Worm (Caenorhabditis elegans): Measurements from ENCODE around the gene tag-18.

tag-18 gene

DNA sequence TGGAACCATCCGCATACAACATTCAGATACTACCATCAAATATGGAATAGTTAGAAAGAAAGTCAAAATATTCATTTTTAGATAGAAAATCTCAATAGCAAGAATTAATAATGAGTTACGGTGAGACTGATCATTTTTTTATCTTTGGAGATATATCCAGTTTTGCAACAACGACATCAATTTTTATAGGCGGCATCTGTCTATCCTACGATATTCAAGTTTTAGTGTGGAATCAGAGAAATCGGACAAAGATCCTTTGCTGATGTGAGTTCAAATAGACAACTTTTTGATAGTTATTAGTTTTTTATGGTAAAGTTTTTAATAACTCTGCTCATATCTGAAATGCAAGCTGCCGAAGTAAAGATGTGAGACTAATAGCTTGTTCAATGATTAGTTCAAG is 32.7 kb upstream of the tag-18 start, which contains the start of gene F47B7.4:
Gene F47B7.4 (minus strand): TSS at position 101 of the 400 bp plus-strand sequence.
- TF ChIP-seq C34F6.9 (tag; optimal IDR thresholded peaks at IDR 0.05) (no peak), ztf-4 (tag; optimal IDR thresholded peaks at IDR 0.05) (no peak), nhr-6 (tag; optimal IDR thresholded peaks at IDR 0.05) (no peak), zag-1 (tag; optimal IDR thresholded peaks at IDR 0.05) (no peak), lsy-2 (tag; optimal IDR thresholded peaks at IDR 0.05) (no peak), unc-55 (GFP tag; optimal IDR thresholded peaks at IDR 0.05) (no peak), peb-1 (tag; optimal IDR thresholded peaks at IDR 0.05) (no peak), sma-9 (GFP tag; optimal IDR thresholded peaks at IDR 0.05) (no peak), sma-9 (tag; optimal IDR thresholded peaks at IDR 0.05) (no peak)

DNA sequence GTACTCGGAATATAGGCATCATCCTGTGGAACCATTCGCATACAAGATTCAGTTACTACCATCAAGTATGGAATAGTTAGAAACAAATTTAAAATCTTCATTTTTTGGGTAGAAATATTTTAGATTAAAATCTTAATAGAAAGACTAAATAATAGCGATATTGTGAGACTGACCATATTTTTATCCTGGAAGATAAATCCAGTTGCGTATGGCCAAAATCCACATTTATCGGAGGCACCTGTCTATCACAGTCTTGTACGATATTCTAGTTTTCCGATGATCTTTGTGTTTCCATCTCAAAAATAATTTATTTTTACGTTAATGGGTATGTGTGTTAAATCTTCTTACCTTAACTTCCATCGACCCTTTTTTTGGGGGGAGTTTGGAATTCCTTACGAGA is 30.5 kb upstream of the tag-18 start, which contains the start of gene F47B7.3:
Gene F47B7.3 (minus strand): TSS at position 101 of the 400 bp plus-strand sequence.
- no peak for TF ChIP-seq unc-39 (tag; optimal IDR thresholded peaks at IDR 0.05)

DNA sequence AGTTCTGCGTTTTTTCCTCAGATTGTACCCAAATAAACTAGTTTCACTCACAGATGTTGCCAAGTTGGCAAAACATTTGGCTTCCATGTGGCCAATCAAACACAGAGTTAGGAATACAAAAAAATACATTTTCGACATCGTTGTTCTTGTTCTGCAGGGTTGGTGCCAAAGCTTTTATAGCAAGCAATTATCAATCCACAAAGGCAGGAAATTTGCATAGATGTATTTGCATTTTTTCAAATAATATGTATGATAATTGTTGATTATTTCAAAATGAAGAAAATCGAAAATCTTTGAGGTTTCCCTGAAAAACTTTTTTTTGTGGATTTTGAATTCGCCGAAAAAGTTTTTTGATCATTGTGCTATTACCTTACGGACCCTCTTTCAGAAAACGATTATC is 28.6 kb upstream of the tag-18 start, which contains the start of gene T14G12.11:
Gene T14G12.11 (minus strand): TSS at position 138 of the 400 bp plus-strand sequence.
- TF ChIP-seq F13H6.1 (tag; optimal IDR thresholded peaks at IDR 0.05) (no peak), Y55F3AM.14 (GFP tag; optimal IDR thresholded peaks at IDR 0.05) (no peak), skn-1 (tag; optimal IDR thresholded peaks at IDR 0.05) (no peak), nhr-237 (tag; optimal IDR thresholded peaks at IDR 0.05) (no peak), nhr-23 (tag; optimal IDR thresholded peaks at IDR 0.05) (no peak), lsy-2 (tag; optimal IDR thresholded peaks at IDR 0.05) (no peak), nhr-6 (tag; optimal IDR thresholded peaks at IDR 0.05) (no peak)

DNA sequence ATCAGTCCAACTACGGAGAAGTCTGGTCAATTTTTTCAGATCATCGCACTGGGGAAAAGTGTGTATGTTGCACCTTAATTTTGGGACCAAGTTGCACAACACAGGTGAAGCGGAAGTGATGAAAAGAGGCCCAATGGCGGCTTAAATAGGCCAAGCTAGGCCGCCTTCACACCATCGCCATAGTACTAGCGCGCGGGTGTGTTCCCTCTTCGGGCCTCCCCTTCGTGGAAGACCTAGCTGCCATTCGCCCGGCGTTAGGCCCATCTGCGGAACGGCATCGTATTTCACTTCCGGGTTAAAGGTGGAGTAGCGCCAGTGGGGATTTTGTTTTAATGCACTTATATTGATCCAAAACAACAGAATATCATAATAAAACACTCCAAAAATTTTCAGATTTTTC is 26.0 kb upstream of the tag-18 start:
- TF ChIP-seq R02D3.7 (tag; optimal IDR thresholded peaks at IDR 0.05) (no peak), nhr-10 (tag; optimal IDR thresholded peaks at IDR 0.05) (no peak), nhr-129 (tag; optimal IDR thresholded peaks at IDR 0.05) (no peak), nhr-21 (tag; optimal IDR thresholded peaks at IDR 0.05) (no peak), lsy-2 (tag; optimal IDR thresholded peaks at IDR 0.05) (no peak), peb-1 (tag; optimal IDR thresholded peaks at IDR 0.05) (no peak), gmeb-1 (tag; optimal IDR thresholded peaks at IDR 0.05) (no peak), aly-2 (tag; optimal IDR thresholded peaks at IDR 0.05) (no peak), mbf-1 (tag; optimal IDR thresholded peaks at IDR 0.05) (no peak), elt-3 (tag; optimal IDR thresholded peaks at IDR 0.05) (no peak), mab-5 (tag; optimal IDR thresholded peaks at IDR 0.05) (no peak), zag-1 (tag; optimal IDR thresholded peaks at IDR 0.05) (no peak), alr-1 (tag; optimal IDR thresholded peaks at IDR 0.05) (no peak), unc-39 (tag; optimal IDR thresholded peaks at IDR 0.05) (no peak), lin-11 (tag; optimal IDR thresholded peaks at IDR 0.05) (no peak), dmd-4 (tag; optimal IDR thresholded peaks at IDR 0.05) (no peak)

DNA sequence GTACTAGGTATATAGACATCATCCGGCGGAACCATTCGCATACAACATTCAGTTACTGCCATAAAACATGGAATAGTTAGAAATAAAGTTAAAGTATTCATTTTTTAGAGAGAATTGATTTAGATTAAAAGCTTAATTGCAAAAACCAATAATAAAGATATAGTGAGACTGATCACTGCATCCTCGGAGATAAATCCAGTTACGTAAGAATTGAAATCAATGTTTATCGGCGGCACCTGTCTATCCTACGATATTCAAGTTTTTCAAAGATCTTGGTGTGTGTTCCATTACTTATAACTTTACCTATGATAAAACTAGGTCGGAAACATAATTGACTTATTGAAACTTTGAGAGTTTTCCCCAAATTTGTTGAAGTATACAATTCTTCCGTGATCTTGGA is 25.5 kb upstream of the tag-18 start, which contains the start of gene T14G12.6:
Gene T14G12.6 (minus strand): TSS at position 101 of the 400 bp plus-strand sequence.
- TF ChIP-seq unc-39 (tag; optimal IDR thresholded peaks at IDR 0.05) (no peak), lin-39 (tag; optimal IDR thresholded peaks at IDR 0.05) (no peak), R02D3.7 (tag; optimal IDR thresholded peaks at IDR 0.05) (no peak), zag-1 (tag; optimal IDR thresholded peaks at IDR 0.05) (no peak), peb-1 (tag; optimal IDR thresholded peaks at IDR 0.05) (no peak), blmp-1 (tag; optimal IDR thresholded peaks at IDR 0.05; ENCODE audit: insufficient read depth) (no peak), dmd-4 (tag; optimal IDR thresholded peaks at IDR 0.05) (no peak), gmeb-1 (tag; optimal IDR thresholded peaks at IDR 0.05) (no peak), nhr-10 (tag; optimal IDR thresholded peaks at IDR 0.05) (no peak), aly-2 (tag; optimal IDR thresholded peaks at IDR 0.05) (no peak)

DNA sequence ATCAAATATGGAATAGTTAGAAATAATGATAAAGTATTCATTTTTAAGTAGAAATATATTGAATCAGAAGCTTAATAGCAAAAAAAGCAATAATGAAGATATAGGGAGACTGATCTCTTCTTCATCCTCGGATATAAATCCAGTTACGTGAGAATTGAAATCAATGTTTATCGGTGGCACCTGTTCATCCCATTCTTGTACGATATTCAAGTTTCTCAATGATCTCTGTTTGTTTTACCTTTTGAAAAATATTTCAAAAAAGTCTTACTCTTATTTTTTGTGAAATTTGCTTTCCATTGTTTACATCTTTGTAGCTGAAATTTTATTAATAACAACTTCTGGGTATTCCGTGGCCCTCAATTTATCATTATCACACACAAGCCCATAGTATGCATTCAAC is 24.6 kb upstream of the tag-18 start, which contains the start of gene T14G12.12:
Gene T14G12.12 (minus strand): TSS at position 101 of the 400 bp plus-strand sequence.
- TF ChIP-seq ztf-4 (tag; optimal IDR thresholded peaks at IDR 0.05) (no peak), nhr-237 (tag; optimal IDR thresholded peaks at IDR 0.05) (no peak), sem-4 (tag; optimal IDR thresholded peaks at IDR 0.05) (no peak), ceh-16 (tag; optimal IDR thresholded peaks at IDR 0.05) (no peak), unc-62 (GFP tag; optimal IDR thresholded peaks at IDR 0.05) (no peak), skn-1 (tag; optimal IDR thresholded peaks at IDR 0.05) (no peak), lin-11 (tag; optimal IDR thresholded peaks at IDR 0.05) (no peak)

Measured in whole organism, L2 larva.